Fruit fly (Drosophila melanogaster): ENCODE data around the gene CG17027.

CG17027 gene

dm6 chr3L:16018251-16018583, 38.3 kb downstream of the CG17027 start (continued):
- TF ChIP-seq CG32006 (GFP tag; optimal IDR thresholded peaks at IDR 0.05), result peak; percentile 14
- TF ChIP-seq CG6792 (GFP tag; optimal IDR thresholded peaks at IDR 0.05), result no peak
- TF ChIP-seq Hr4 (GFP tag; optimal IDR thresholded peaks at IDR 0.05), result no peak
- 0 out of 2 replicates have a peak, but pooled peaks have one; percentile 14 for TF ChIP-seq CG15336 (GFP tag; IDR thresholded peaks at IDR 0.05)
- peak; percentile 70 for TF ChIP-seq svp (GFP tag)
- no peak for TF ChIP-seq achi (GFP tag; optimal IDR thresholded peaks at IDR 0.05)
- no peak for TF ChIP-seq fd85E (GFP tag; optimal IDR thresholded peaks at IDR 0.05)

- TF ChIP-seq acj6 (GFP tag; optimal IDR thresholded peaks at IDR 0.05), result no peak
- no peak for TF ChIP-seq Blimp-1 (GFP tag; optimal IDR thresholded peaks at IDR 0.05)
- no peak for TF ChIP-seq Ets96B (tag; optimal IDR thresholded peaks at IDR 0.05)
- no peak for TF ChIP-seq salr (GFP tag; optimal IDR thresholded peaks at IDR 0.05)
- TF ChIP-seq lz (GFP tag; optimal IDR thresholded peaks at IDR 0.05), result no peak
- no peak for TF ChIP-seq Ets21C (GFP tag; optimal IDR thresholded peaks at IDR 0.05)
- TF ChIP-seq CG15336 (GFP tag; IDR thresholded peaks at IDR 0.05), result no peak
- no peak for TF ChIP-seq fd59A (GFP tag; optimal IDR thresholded peaks at IDR 0.05)
- TF ChIP-seq vri (GFP tag; optimal IDR thresholded peaks at IDR 0.05), result no peak
- no peak for TF ChIP-seq CG10631 (GFP tag; optimal IDR thresholded peaks at IDR 0.05)
- TF ChIP-seq Eip78C (GFP tag), result no peak
- TF ChIP-seq Eip93F (GFP tag; optimal IDR thresholded peaks at IDR 0.05), result no peak
- no peak for TF ChIP-seq Eip75B (GFP tag; optimal IDR thresholded peaks at IDR 0.05)
- no peak for TF ChIP-seq topi (GFP tag; optimal IDR thresholded peaks at IDR 0.05)
- TF ChIP-seq CG8319 (GFP tag; optimal IDR thresholded peaks at IDR 0.05), result no peak
- no peak for TF ChIP-seq esn (GFP tag; optimal IDR thresholded peaks at IDR 0.05)
- no peak for TF ChIP-seq CG3032 (tag; optimal IDR thresholded peaks at IDR 0.05)
- TF ChIP-seq CG6163 (GFP tag; IDR thresholded peaks at IDR 0.05), result no peak
- no peak for TF ChIP-seq Hr38 (GFP tag; optimal IDR thresholded peaks at IDR 0.05)
- TF ChIP-seq achi (GFP tag; optimal IDR thresholded peaks at IDR 0.05), result no peak
These were observed 38.8 kb downstream of the CG17027 start for dm6 chr3L:16018721-16019120.

- TF ChIP-seq spab (GFP tag; optimal IDR thresholded peaks at IDR 0.05) (no peak), esn (GFP tag; optimal IDR thresholded peaks at IDR 0.05) (peak; percentile 61), net (GFP tag; optimal IDR thresholded peaks at IDR 0.05) (no peak), Hr39 (GFP tag; optimal IDR thresholded peaks at IDR 0.05) (peak; percentile 62), Sox102F (GFP tag; optimal IDR thresholded peaks at IDR 0.05) (peak; percentile 38), vri (GFP tag; optimal IDR thresholded peaks at IDR 0.05) (no peak), CG11902 (GFP tag; optimal IDR thresholded peaks at IDR 0.05) (no peak), CG9139 (GFP tag; optimal IDR thresholded peaks at IDR 0.05) (no peak), CG11762 (GFP tag; optimal IDR thresholded peaks at IDR 0.05; ENCODE audit: insufficient read depth) (no peak), Sox14 (GFP tag; optimal IDR thresholded peaks at IDR 0.05) (peak; percentile 51), pdm3 (GFP tag; optimal IDR thresholded peaks at IDR 0.05) (peak; percentile 22), CG6276 (GFP tag; optimal IDR thresholded peaks at IDR 0.05) (peak; percentile 13), CG11294 (GFP tag; IDR thresholded peaks at IDR 0.05) (no peak), CG10631 (GFP tag; optimal IDR thresholded peaks at IDR 0.05) (peak; percentile 4), Sox15 (GFP tag; optimal IDR thresholded peaks at IDR 0.05) (no peak), topi (GFP tag; optimal IDR thresholded peaks at IDR 0.05) (peak; percentile 67), CG15336 (GFP tag; IDR thresholded peaks at IDR 0.05) (no peak), Smox (GFP tag; optimal IDR thresholded peaks at IDR 0.05) (peak; percentile 55), Eip78C (GFP tag) (peak; percentile 84), Eip93F (GFP tag; optimal IDR thresholded peaks at IDR 0.05) (no peak), CG6163 (GFP tag; IDR thresholded peaks at IDR 0.05) (no peak), CG34406 (GFP tag; optimal IDR thresholded peaks at IDR 0.05) (peak; percentile 22), lz (GFP tag; optimal IDR thresholded peaks at IDR 0.05) (peak; percentile 23), Met (GFP tag; optimal IDR thresholded peaks at IDR 0.05) (peak; percentile 61), CG6792 (GFP tag; optimal IDR thresholded peaks at IDR 0.05) (peak; percentile 9), CG8119 (GFP tag; IDR thresholded peaks at IDR 0.05) (no peak), dac (GFP tag; optimal IDR thresholded peaks at IDR 0.05) (no peak), CG32006 (GFP tag; optimal IDR thresholded peaks at IDR 0.05) (peak; percentile 55), CG3032 (tag; optimal IDR thresholded peaks at IDR 0.05) (no peak), fkh (GFP tag; optimal IDR thresholded peaks at IDR 0.05) (no peak), CG4318 (GFP tag; optimal IDR thresholded peaks at IDR 0.05) (peak; percentile 21), CG31627 (GFP tag; optimal IDR thresholded peaks at IDR 0.05) (peak; percentile 41), OdsH (GFP tag; optimal IDR thresholded peaks at IDR 0.05) (peak; percentile 39)
These were observed 39.5 kb downstream of the CG17027 start for dm6 chr3L:16019144-16020006.

Data from whole organism, prepupa.